Worm (Caenorhabditis elegans) whole organism, young adult: ENCODE measurements around the gene C04F5.8.
A peak's percentile ranks its signal among the peaks of the same experiment; 100 is the strongest.

Experiments used
- D2030.7 ChIP-seq: fragments of 200-800 bp; sonication (Bioruptor generic); IDR thresholded peaks from 2 replicates; pipeline ENCODE4 v1.3.6; 2022; ENCODE audit warnings: missing genetic modification reagents, missing genetic modification characterization, missing compliant biosample characterization
- F10E7.11 ChIP-seq: sonication (generic microtip); optimal IDR thresholded peaks from 2 replicates; lab custom pipeline; 2017; ENCODE audit warnings: mild to moderate bottlenecking, missing genetic modification characterization, moderate library complexity, missing compliant biosample characterization
- F23B12.7 ChIP-seq: sonication (generic microtip); optimal IDR thresholded peaks from 2 replicates; lab custom pipeline; 2017; ENCODE audit warnings: missing genetic modification characterization, mild to moderate bottlenecking, missing compliant biosample characterization, antibody characterized with exemption, moderate library complexity; ENCODE audit not compliant: insufficient read depth
- K12H6.12 ChIP-seq: fragments of 200-800 bp; sonication (Bioruptor generic); optimal IDR thresholded peaks from 2 replicates; lab custom pipeline; 2018; ENCODE audit warnings: mild to moderate bottlenecking, missing genetic modification characterization, missing compliant biosample characterization
- T07F8.4 ChIP-seq: sonication (generic microtip); optimal IDR thresholded peaks from 2 replicates; lab custom pipeline; 2016; ENCODE audit warnings: mild to moderate bottlenecking, missing genetic modification characterization, moderate library complexity, missing compliant biosample characterization
- Y53F4B.3 ChIP-seq: fragments of 200-800 bp; sonication (Bioruptor generic); IDR thresholded peaks from 2 replicates; pipeline ENCODE4 v1.3.6; 2022; ENCODE audit warnings: missing genetic modification reagents, missing genetic modification characterization, missing compliant biosample characterization
- Y79H2A.3 ChIP-seq: fragments of 200-800 bp; sonication (Bioruptor generic); conservative IDR thresholded peaks from 2 replicates; pipeline ENCODE4 v1.3.6; 2022; ENCODE audit warnings: missing genetic modification reagents, missing genetic modification characterization, missing compliant biosample characterization
- akir-1 ChIP-seq: fragments of 200-800 bp; sonication (Bioruptor generic); optimal IDR thresholded peaks from 2 replicates; lab custom pipeline; 2018; ENCODE audit warnings: mild to moderate bottlenecking, missing genetic modification characterization, moderate library complexity, missing compliant biosample characterization
- attf-3 ChIP-seq: fragments of 200-800 bp; sonication (Bioruptor generic); conservative IDR thresholded peaks from 2 replicates; pipeline ENCODE4 v1.3.6; 2022; ENCODE audit warnings: missing genetic modification reagents, missing genetic modification characterization, missing compliant biosample characterization
- bed-1 ChIP-seq: fragments of 200-800 bp; sonication (Bioruptor generic); IDR thresholded peaks from 2 replicates; pipeline ENCODE4 v1.3.6; 2022; ENCODE audit warnings: missing genetic modification reagents, missing genetic modification characterization, missing compliant biosample characterization
- ceh-27 ChIP-seq: fragments of 200-800 bp; sonication (Bioruptor generic); optimal IDR thresholded peaks from 2 replicates; lab custom pipeline; 2018; ENCODE audit warnings: mild to moderate bottlenecking, missing genetic modification characterization, moderate library complexity, missing compliant biosample characterization
- ceh-40 ChIP-seq: fragments of 200-800 bp; sonication (Bioruptor generic); IDR thresholded peaks from 2 replicates; pipeline ENCODE4 v1.3.6; 2022; ENCODE audit warnings: missing genetic modification characterization, missing compliant biosample characterization
- ceh-58 ChIP-seq: fragments of 200-800 bp; sonication (Bioruptor generic); IDR thresholded peaks from 2 replicates; pipeline ENCODE4 v1.3.6; 2022; ENCODE audit warnings: missing genetic modification characterization, missing compliant biosample characterization
- efl-1 ChIP-seq: fragments of 150-350 bp; optimal IDR thresholded peaks from 2 replicates; lab custom pipeline; 2014; ENCODE audit warnings: missing biosample characterization, missing genetic modification reagents, missing genetic modification characterization
- egrh-3 ChIP-seq: fragments of 200-800 bp; sonication (Bioruptor generic); IDR thresholded peaks from 2 replicates; pipeline ENCODE4 v1.3.6; 2022; ENCODE audit warnings: missing genetic modification reagents, missing genetic modification characterization, missing compliant biosample characterization
- hlh-12 ChIP-seq: sonication (generic microtip); optimal IDR thresholded peaks from 2 replicates; lab custom pipeline; 2016; ENCODE audit warnings: missing genetic modification characterization, missing compliant biosample characterization
- hmg-1.2 ChIP-seq: fragments of 200-800 bp; sonication (Bioruptor generic); IDR thresholded peaks from 2 replicates; pipeline ENCODE4 v1.3.6; 2022; ENCODE audit warnings: missing genetic modification reagents, missing genetic modification characterization, missing compliant biosample characterization
- hmg-20 ChIP-seq: fragments of 200-800 bp; sonication (Bioruptor generic); IDR thresholded peaks from 2 replicates; pipeline ENCODE4 v1.3.6; 2022; ENCODE audit warnings: missing genetic modification reagents, missing genetic modification characterization, missing compliant biosample characterization
- lin-35 ChIP-seq, 3 experiments: fragments of 150-350 bp in 2 of 3; sonication (generic microtip) in 1 of 3; optimal IDR thresholded peaks; 2 replicates each; lab custom pipeline; 2014 to 2018; ENCODE audit warnings: missing biosample characterization in 3 of 3, missing genetic modification characterization in 3 of 3, missing genetic modification reagents in 3 of 3
- madf-3 ChIP-seq: fragments of 200-800 bp; sonication (Bioruptor generic); IDR thresholded peaks from 2 replicates; pipeline ENCODE4 v1.3.6; 2022; ENCODE audit warnings: missing genetic modification reagents, missing genetic modification characterization, missing compliant biosample characterization
- mcd-1 ChIP-seq: fragments of 200-800 bp; sonication (Bioruptor generic); IDR thresholded peaks from 2 replicates; pipeline ENCODE4 v1.3.6; 2022; ENCODE audit warnings: missing genetic modification reagents, missing genetic modification characterization, missing compliant biosample characterization
- nfya-1 ChIP-seq: sonication (generic microtip); optimal IDR thresholded peaks from 2 replicates; lab custom pipeline; 2017; ENCODE audit warnings: antibody characterized with exemption, missing compliant biosample characterization, missing genetic modification characterization, borderline replicate concordance; ENCODE audit not compliant: insufficient read depth
- nfyb-1 ChIP-seq: fragments of 200-800 bp; sonication (Bioruptor generic); IDR thresholded peaks from 2 replicates; pipeline ENCODE4 v1.3.6; 2022; ENCODE audit warnings: missing genetic modification reagents, missing genetic modification characterization, missing compliant biosample characterization
- nhr-80 ChIP-seq: sonication (generic microtip); optimal IDR thresholded peaks from 2 replicates; lab custom pipeline; 2016; ENCODE audit warnings: missing genetic modification characterization, missing compliant biosample characterization
- pbrm-1 ChIP-seq: fragments of 200-800 bp; sonication (Bioruptor generic); IDR thresholded peaks from 2 replicates; pipeline ENCODE4 v1.3.6; 2022; ENCODE audit warnings: missing genetic modification reagents, missing genetic modification characterization, missing compliant biosample characterization
- tbx-9 ChIP-seq: sonication (generic microtip); optimal IDR thresholded peaks from 2 replicates; lab custom pipeline; 2016; ENCODE audit warnings: borderline replicate concordance, missing genetic modification characterization, inconsistent platforms, missing compliant biosample characterization
- unc-62 ChIP-seq: fragments of 150-350 bp; optimal IDR thresholded peaks from 2 replicates; lab custom pipeline; 2014; ENCODE audit warnings: missing biosample characterization, missing genetic modification reagents, missing genetic modification characterization
- ztf-18 ChIP-seq: sonication (generic microtip); optimal IDR thresholded peaks from 2 replicates; lab custom pipeline; 2016; ENCODE audit warnings: missing genotype, mild to moderate bottlenecking, missing genetic modification characterization, missing compliant biosample characterization
- ztf-28 ChIP-seq: fragments of 200-800 bp; sonication (Bioruptor generic); IDR thresholded peaks from 2 replicates; pipeline ENCODE4 v1.3.6; 2022; ENCODE audit warnings: missing genetic modification reagents, missing genetic modification characterization, missing compliant biosample characterization

The C04F5.8 gene

DNA sequence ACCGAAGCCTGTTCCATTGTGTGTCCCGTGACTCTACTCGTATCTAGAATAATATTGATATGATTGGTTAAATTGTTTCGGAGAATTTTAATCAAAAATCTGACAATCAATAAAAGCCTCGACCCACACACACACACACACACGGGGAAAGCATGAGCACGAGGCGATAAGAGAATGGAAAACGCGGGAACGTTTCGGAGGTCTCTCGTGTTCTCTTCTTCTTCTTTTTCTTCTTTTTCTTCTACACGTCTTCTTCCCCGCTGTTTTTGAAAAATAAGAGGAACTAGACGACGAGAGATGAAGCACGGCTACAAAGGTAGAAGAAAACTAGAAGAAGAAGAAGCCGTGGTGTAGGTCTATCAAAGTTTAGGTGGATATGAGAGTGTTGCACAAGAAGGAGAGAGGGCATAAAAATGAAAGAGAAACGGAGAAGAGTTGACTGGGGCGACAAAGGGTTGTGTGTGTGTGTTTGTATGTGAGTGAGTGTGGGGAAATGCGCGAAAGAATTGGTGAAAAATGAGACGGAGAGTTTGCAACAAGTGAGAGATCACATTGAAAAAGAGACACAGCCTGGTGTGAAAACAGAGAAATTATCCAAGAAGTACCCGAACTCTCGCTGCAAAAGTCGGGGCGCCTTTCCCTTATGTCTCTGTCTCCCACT, 48.7 kb downstream of the C04F5.8 start, which contains the start of gene mlk-1 (continued):
- no peak for TF ChIP-seq T07F8.4 (tag; lab: Kevin White, UChicago)
- no peak for TF ChIP-seq pbrm-1 (GFP tag; lab: Robert Waterston, UW)
- TF ChIP-seq madf-3 (GFP tag; lab: Robert Waterston, UW): no peak
- no peak for TF ChIP-seq ceh-40 (GFP tag; lab: Robert Waterston, UW)
- TF ChIP-seq egrh-3 (GFP tag; lab: Robert Waterston, UW): peak; percentile 18
- no peak for TF ChIP-seq ceh-58 (GFP tag; lab: Robert Waterston, UW)
- TF ChIP-seq lin-35 (GFP tag; optimal IDR thresholded peaks at IDR 0.05; lab: Kevin White, UChicago): peak in 1 of 3 experiments; percentile 24
- TF ChIP-seq K12H6.12: peak; percentile 65
- no peak for TF ChIP-seq nfyb-1
- TF ChIP-seq F10E7.11 (tag; lab: Kevin White, UChicago): no peak
- no peak for TF ChIP-seq nfya-1
- no peak for TF ChIP-seq ztf-28 (GFP tag; lab: Robert Waterston, UW)
- no peak for TF ChIP-seq tbx-9 (tag; lab: Kevin White, UChicago)
- no peak for TF ChIP-seq akir-1
- no peak for TF ChIP-seq unc-62 (GFP tag; lab: Kevin White, UChicago)
- TF ChIP-seq Y79H2A.3 (GFP tag; lab: Robert Waterston, UW): no peak
- TF ChIP-seq hmg-1.2 (GFP tag; lab: Robert Waterston, UW): peak; percentile 59; the same call in 1 of the 2 replicates
- TF ChIP-seq D2030.7 (GFP tag; lab: Robert Waterston, UW): no peak
- peak; percentile 47 for TF ChIP-seq ceh-27
- TF ChIP-seq nhr-80 (tag; lab: Kevin White, UChicago): peak; percentile 43
- TF ChIP-seq bed-1 (GFP tag; lab: Robert Waterston, UW): no peak
- no peak for TF ChIP-seq attf-3 (GFP tag; lab: Robert Waterston, UW)
- TF ChIP-seq ztf-18 (tag; lab: Kevin White, UChicago): peak; percentile 22
- no peak for TF ChIP-seq efl-1 (GFP tag; lab: Kevin White, UChicago)
- TF ChIP-seq hmg-20 (GFP tag; lab: Robert Waterston, UW): no peak
- no peak for TF ChIP-seq Y53F4B.3
- TF ChIP-seq F23B12.7: no peak
- TF ChIP-seq mcd-1: 0 out of 2 replicates have a peak, but pooled peaks have one; percentile 29
- TF ChIP-seq hlh-12 (tag; lab: Kevin White, UChicago): no peak
